Fruit fly (Drosophila melanogaster) Kc167 (cell line): ENCODE results near the gene GluRIID.

Experiments used
- Myc ChIP-seq: fragments of >200 bp; optimal IDR thresholded peaks from 2 replicates; lab custom pipeline; 2017; ENCODE audit warnings: missing external identifiers
- Sin3A ChIP-seq: fragments of >200 bp; optimal IDR thresholded peaks from 2 replicates; lab custom pipeline; 2018; ENCODE audit warnings: missing external identifiers
- h ChIP-seq: fragments of >200 bp; optimal IDR thresholded peaks from 3 replicates; lab custom pipeline; 2018; ENCODE audit warnings: missing external identifiers
- insv ChIP-seq: fragments of >200 bp; optimal IDR thresholded peaks from 3 replicates; lab custom pipeline; 2018; ENCODE audit warnings: missing external identifiers
- psq ChIP-seq: fragments of >200 bp; optimal IDR thresholded peaks from 2 replicates; lab custom pipeline; 2017; ENCODE audit warnings: missing external identifiers
- ttk ChIP-seq: sonication (Bioruptor generic); optimal IDR thresholded peaks from 2 replicates; lab custom pipeline; 2017; ENCODE audit warnings: missing external identifiers

The GluRIID gene

DNA sequence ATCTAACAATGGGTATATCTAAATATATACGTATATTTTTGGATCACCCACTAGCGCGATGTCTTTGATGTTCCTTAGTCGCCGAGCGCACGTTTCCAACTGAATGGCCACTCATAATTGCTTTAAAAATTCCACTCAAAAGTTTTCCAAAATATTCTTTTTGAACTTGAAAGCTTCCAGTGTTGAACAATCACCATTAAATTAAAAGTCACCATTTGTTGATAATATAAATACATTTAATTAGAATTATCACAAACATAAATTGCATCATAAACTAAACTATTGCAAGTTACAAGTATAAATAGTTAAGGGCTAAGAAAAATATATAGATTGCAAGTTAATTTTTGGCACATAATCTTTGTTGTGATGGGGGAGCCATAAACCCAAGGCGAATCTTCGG lies at the start of gene GluRIID:
TSS of gene GluRIID (minus strand) at position 101 of the 400 bp plus-strand sequence.
- no peak for TF ChIP-seq Myc (lab: Kevin White, UChicago)
- no peak for TF ChIP-seq h
- no peak for TF ChIP-seq insv
- no peak for TF ChIP-seq ttk
- no peak for TF ChIP-seq Sin3A (lab: Kevin White, UChicago)
- no peak for TF ChIP-seq psq

DNA sequence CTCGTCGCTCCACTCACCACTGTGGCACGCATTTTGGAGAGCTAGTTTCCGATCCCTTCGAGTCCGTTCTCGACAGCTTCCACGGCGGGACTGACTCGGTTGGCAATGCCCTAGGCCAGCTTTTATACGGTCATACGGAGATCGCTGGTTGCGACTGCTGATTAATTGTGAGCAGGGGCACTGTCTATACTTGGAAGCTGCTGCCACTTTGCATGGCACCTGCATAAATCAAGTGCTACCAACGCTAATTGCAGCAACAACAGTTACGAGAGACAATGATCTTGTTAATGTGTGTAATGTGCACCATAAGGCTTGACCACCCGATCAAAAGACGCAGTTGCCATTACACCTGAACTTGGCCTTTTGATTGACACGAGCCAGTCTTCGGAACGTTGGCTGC lies 25.0 kb upstream of the GluRIID start, which contains the start of gene CG4000:
TSS of gene CG4000 (minus strand) at position 101 of the 400 bp plus-strand sequence.
- no peak for TF ChIP-seq h
- no peak for TF ChIP-seq Myc (lab: Kevin White, UChicago)
- TF ChIP-seq insv = no peak
- TF ChIP-seq ttk = no peak
- TF ChIP-seq psq = no peak
- no peak for TF ChIP-seq Sin3A (lab: Kevin White, UChicago)

DNA sequence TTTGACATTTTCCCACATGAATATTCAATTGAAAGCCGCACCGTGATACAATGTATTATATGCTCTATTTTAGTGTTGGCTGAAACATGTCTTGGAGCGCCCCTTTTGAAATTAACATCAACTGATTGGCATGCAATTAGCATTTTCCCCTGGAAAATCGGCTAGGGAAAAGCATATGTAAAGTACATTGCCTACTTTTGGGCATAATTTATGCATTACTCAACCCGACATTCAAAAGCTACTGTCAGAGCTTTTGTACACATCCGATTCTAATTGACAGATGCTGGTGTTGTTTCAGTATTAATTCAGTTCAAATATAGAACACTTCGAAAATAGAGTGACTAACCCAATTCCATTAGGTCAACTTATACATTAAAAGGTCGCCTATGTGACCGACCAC lies 23.5 kb upstream of the GluRIID start:
- no peak for TF ChIP-seq Sin3A (lab: Kevin White, UChicago)
- no peak for TF ChIP-seq ttk

DNA sequence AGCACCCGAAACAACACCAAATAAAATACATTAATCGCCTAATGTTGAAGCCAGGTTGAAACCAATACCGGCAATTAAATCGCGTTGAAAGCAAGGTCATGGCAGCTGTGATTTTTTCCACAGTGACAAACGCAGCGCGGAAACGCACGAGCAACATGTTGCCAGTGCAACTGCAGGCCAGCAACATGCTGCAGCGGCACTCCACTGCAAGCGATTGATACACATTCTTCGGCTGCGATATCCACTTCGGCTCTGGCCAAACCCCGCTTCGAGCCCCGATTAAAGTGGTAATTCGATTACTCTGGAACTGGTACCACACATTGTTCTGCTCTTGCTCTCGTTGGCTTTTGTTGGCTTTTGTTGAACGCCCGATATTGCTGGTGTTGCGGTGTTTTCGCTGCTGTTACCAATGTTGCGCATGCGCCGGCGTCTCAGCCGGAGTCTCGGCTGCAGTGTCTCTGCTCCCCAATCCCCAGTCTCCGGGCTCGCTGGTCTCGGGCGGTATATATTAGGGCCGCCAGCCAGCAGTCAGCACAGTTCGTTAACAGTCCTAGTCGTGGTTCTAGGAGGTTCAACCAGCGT lies 16.9 kb upstream of the GluRIID start, which contains the start of gene Cpr92F:
TSS of gene Cpr92F (plus strand) at position 532 of the 582 bp plus-strand sequence.
- no peak for TF ChIP-seq Sin3A (lab: Kevin White, UChicago)
- TF ChIP-seq insv = no peak
- no peak for TF ChIP-seq ttk
- no peak for TF ChIP-seq psq
- TF ChIP-seq h = no peak
- no peak for TF ChIP-seq Myc (lab: Kevin White, UChicago)

DNA sequence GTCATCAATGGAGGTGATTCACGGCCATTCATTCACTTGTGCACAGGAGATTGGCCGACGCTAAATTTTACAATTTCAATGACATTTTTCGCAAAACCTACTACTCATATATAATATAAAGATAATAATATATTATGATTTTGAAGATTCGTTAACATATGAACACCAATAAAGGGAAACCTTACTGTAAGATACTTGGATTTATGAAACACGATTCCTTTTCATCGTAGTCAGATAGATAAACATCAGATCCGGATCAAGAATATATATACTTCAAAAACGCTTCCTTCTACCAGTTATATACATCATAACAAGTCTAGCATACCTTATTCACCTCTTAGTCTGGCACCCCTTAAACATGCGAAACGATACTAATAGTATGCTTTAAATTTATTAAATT lies 7.6 kb upstream of the GluRIID start, which contains the start of gene Nep4:
TSS of gene Nep4 (minus strand) at position 101 of the 400 bp plus-strand sequence.
- no peak for TF ChIP-seq Myc (lab: Kevin White, UChicago)
- no peak for TF ChIP-seq h
- no peak for TF ChIP-seq ttk
- TF ChIP-seq insv = no peak
- no peak for TF ChIP-seq psq
- no peak for TF ChIP-seq Sin3A (lab: Kevin White, UChicago)

DNA sequence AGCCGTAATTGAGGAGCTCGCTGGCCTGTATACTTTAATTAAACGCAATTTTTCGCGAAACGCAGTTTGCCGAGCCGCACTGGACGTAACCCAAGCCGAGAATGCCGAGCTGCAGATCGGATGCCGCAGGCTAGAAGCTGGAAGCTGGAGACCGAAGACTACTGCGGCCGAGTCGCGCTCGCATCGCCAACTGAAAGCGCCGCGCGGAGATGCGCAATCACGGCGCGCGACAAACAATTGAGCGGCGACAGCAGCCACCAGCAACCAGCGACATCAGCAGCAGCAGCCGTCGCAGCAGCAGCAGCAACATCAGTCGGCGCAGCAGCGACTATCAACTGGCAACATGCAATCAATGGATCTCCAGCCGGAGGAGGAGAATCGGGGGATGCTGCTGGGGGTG lies 4.4 kb upstream of the GluRIID start:
- no peak for TF ChIP-seq psq

DNA sequence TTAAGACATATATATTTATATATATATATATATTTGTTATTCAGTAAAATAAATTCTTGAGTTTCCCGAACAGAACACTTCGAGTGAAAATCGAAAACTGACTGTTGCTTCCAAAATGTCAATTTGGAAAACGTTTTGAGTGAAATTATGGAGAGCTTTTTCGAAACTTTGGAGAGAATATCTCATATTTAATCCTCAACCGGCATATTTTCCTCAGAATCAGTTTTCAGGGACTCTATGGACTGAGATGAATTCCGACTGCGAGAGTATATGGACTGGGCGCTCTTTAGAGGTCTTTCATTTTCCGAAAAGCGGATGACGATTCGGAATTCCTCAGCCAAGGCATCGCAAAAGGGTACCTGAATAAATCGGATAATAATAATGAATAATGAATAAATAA lies 3.6 kb downstream of the GluRIID start, which contains the start of gene GluRIIE:
TSS of gene GluRIIE (minus strand) at position 101 of the 400 bp plus-strand sequence.
- TF ChIP-seq psq (no peak), ttk (no peak), Myc (lab: Kevin White, UChicago) (no peak), h (no peak), insv (no peak), Sin3A (lab: Kevin White, UChicago) (no peak)

DNA sequence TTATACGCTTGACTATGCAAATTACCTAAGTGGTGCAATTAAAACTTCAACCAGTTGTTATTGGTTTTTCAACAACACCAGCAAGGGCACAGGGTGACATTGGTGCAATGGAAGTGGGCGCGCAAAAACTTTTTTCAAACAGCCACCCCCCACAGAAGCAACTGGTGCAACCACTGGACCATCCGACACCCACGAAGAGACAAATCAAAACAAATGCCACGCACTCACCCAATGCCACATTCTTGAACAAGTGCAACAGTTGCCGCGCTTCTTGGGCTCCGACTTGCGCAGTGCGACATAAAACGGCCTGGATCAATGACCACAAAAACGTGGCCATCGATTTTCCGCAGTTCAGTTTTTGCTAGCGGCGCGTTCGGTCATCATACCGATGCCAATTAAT lies 16.5 kb downstream of the GluRIID start:
- TF ChIP-seq h (no peak), Sin3A (lab: Kevin White, UChicago) (no peak), Myc (lab: Kevin White, UChicago) (no peak), psq (no peak), insv (no peak), ttk (no peak)

DNA sequence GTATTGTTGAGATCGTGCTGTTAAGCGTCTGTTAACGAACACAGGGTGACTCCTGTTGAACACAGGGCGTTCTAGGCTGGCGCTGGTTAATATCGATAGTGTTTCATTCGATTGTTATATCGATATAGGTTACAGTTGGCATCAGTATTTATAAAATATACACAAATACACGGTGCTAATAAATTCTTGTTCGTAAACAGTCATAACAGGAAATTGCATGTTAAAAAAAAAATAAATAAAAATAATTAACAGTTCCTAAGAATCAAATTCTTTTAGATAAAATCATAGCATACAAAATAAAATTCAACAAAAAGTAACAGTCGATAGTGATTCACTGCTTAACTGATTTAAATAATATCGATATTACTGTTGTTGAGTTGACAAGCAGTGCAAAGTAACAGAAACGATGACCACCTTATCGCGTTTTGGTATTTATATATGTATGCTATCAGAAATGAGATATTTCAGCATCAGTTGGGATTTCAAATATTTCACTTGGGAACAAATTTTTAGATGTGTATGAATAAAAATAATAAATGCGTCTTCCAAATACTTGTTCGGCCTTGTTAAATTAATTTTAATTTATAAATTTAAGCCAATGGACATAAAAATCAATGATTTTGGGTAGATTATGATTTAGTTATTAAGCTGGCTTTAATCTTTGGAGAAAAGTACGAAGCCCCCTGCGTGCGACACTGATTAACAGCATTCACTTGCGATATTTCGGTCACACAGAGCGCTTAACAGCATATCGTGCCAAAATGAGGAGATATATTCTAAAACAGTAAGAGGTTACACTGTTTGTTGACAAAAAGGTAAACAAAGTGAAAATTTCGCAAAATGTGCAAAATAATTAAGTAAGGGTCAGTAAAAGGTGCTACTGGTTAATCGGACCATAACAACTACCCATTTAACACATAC lies 17.3 kb downstream of the GluRIID start, which contains the start of the genes Pi3K92E and Lrrk:
TSS of gene Pi3K92E (minus strand) at position 59 of the 921 bp plus-strand sequence.
TSS of gene Lrrk (plus strand) at position 807 of the 921 bp plus-strand sequence.
- TF ChIP-seq ttk (no peak), psq (no peak), Myc (lab: Kevin White, UChicago) (no peak), Sin3A (lab: Kevin White, UChicago) (no peak), h (no peak), insv (no peak)

DNA sequence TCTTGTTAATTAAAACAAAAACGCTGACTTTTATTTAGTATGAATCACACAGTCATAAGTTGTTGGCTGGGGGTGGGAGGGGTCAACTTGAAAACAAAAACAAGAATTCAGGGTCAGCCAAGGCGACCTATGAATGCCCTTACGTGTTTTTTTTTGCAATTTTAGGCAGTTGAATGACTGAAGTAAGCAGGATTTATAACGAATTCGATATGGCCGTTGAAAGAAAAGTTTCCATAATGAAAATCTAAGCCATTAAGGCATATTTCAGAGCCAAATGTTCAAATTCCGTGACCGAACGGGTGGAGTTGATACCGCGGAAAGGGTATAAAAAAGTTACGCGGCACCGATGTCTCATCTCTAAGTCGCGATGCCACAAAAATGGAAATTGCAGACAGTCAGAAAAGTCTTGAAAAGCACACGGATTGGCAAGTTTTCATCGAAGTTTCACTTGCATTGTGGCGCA lies 18.2 kb downstream of the GluRIID start:
- TF ChIP-seq insv (no peak), Myc (lab: Kevin White, UChicago) (no peak), ttk (no peak), Sin3A (lab: Kevin White, UChicago) (no peak), h (no peak)

DNA sequence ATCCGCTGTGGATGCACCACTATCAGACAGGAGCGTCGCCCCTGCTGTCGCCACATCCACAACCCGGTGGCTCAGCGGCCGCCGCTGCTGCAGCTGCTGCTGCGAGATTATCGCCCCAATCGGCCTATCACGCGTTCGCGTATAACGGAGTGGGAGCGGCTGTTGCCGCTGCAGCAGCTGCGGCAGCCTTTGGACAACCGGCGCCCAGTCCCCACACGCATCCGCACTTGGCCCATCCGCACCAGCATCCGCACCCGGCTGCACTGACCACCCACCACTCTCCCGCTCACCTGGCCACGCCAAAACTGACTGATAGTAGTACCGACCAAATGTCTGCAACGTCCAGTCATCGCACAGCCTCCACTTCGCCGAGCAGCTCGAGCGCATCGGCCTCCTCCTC lies 26.1 kb downstream of the GluRIID start:
- TF ChIP-seq psq (no peak), insv (no peak), Myc (lab: Kevin White, UChicago) (no peak), h (no peak), Sin3A (lab: Kevin White, UChicago) (no peak), ttk (no peak)

DNA sequence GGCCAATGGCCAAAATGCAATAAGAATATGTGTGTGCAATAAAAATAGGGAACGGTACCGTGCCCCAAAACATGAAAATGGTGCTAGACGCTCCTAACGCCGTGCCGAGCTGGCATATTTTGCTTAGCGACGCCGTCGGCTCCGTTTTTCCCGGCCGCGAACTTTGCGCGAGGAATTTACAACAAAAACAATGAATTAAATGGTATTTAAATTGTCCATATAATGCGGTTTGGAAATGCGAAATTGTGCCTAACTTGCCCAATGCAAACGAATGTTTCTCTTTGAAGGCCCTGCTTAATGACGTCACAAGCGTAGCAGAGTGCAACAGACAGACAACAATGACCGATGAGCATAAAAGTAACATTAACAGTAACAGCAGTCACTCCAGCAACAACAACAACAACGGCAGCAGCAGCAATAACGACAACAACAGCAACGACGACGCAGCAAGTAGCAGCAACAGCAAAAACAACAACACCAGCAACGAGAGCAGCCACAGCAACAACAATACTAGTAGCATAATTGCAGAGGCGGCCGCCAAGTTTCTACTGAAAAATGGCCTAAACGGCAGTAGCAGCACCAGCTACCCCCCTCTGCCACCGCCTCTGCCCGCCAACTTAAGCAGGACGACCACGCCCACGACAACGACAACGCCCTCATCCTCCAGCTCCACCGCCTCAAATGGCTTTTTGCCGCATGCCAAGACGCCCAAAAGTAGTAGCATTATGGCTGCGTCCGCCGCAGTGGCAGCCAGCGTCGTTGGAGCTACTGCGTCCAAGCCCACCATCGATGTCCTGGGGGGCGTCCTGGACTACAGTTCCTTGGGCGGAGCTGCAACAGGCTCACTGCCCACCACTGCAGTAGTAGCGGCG lies 29.7 kb downstream of the GluRIID start:
- TF ChIP-seq h (no peak), Sin3A (lab: Kevin White, UChicago) (no peak), ttk (no peak), insv (no peak), psq (no peak), Myc (lab: Kevin White, UChicago) (no peak)
